Worm (Caenorhabditis elegans): ENCODE results near the gene C31B8.7.
A peak's percentile ranks its signal among the peaks of the same experiment; 100 is the strongest.

The C31B8.7 gene

ce11 chrV:2941405-2941804, 38.3 kb upstream of the C31B8.7 start, which contains the start of gene srw-143:
Gene srw-143 (minus strand): TSS chrV:2941505.
- TF ChIP-seq nhr-76 (tag; optimal IDR thresholded peaks at IDR 0.05) (no peak), zag-1 (tag; optimal IDR thresholded peaks at IDR 0.05) (no peak), mab-9 (GFP tag; IDR thresholded peaks at IDR 0.05) (no peak), unc-62 (GFP tag; optimal IDR thresholded peaks at IDR 0.05) (no peak), fkh-4 (tag; optimal IDR thresholded peaks at IDR 0.05; ENCODE audit: borderline replicate concordance) (no peak), efl-1 (optimal IDR thresholded peaks at IDR 0.05) (no peak), efl-1 (GFP tag; optimal IDR thresholded peaks at IDR 0.05 in 1 of 2) (peak in 1 of 2 experiments; percentile 23), vab-15 (tag; optimal IDR thresholded peaks at IDR 0.05) (no peak), nhr-28 (tag; optimal IDR thresholded peaks at IDR 0.05) (no peak)

- TF ChIP-seq nhr-85 (tag) (no peak), lin-13 (GFP tag; optimal IDR thresholded peaks at IDR 0.05) (no peak), ztf-11 (tag; optimal IDR thresholded peaks at IDR 0.05) (no peak), unc-62 (GFP tag; optimal IDR thresholded peaks at IDR 0.05) (no peak), lsy-2 (tag; optimal IDR thresholded peaks at IDR 0.05) (no peak), swsn-7 (tag; optimal IDR thresholded peaks at IDR 0.05) (no peak), egl-27 (tag; optimal IDR thresholded peaks at IDR 0.05) (no peak), elt-2 (tag; optimal IDR thresholded peaks at IDR 0.05) (no peak), pqm-1 (tag; optimal IDR thresholded peaks at IDR 0.05) (no peak)
These were observed 35.4 kb upstream of the C31B8.7 start, which contains the start of gene srw-141 for ce11 chrV:2938497-2938896. Gene srw-141 (minus strand): TSS chrV:2938597.

- TF ChIP-seq ceh-88 (GFP tag; IDR thresholded peaks at IDR 0.05), result no peak
These were observed 30.9 kb upstream of the C31B8.7 start, which contains the start of gene srh-247 for ce11 chrV:2934075-2934474. Gene srh-247 (minus strand): TSS chrV:2934175.

DNA sequence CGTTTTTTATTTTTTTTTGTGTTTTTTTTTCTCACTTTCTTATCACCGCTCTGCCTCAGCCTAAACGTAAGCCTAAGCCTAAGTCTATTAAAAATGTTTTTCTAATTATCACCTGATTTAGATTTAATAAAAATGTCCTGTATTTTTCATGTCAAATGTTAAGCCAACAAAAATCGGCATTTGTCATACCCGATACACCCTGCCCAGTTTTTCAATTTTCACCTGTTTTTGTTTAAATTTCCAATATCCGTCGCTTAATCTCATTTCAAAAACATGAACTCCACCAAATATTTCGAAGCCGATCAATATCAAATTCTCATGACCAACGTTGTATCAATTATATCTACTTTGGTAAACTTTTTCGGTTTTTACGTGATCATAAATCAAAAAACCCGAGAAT, 28.1 kb upstream of the C31B8.7 start, which contains the start of gene C31B8.1:
Gene C31B8.1, plus strand, starts transcription at position 301 of the 400 bp plus-strand sequence.
- TF ChIP-seq snu-23 (GFP tag; optimal IDR thresholded peaks at IDR 0.05), result no peak
- no peak for TF ChIP-seq efl-1 (optimal IDR thresholded peaks at IDR 0.05)
- peak in 1 of 2 experiments; percentile 78 for TF ChIP-seq efl-1 (GFP tag; optimal IDR thresholded peaks at IDR 0.05 in 1 of 2)

- TF ChIP-seq sptf-1 (tag; optimal IDR thresholded peaks at IDR 0.05), result no peak
- TF ChIP-seq fkh-8 (tag; optimal IDR thresholded peaks at IDR 0.05), result no peak
- no peak for TF ChIP-seq egl-27 (tag; optimal IDR thresholded peaks at IDR 0.05)
- TF ChIP-seq zip-4 (GFP tag; optimal IDR thresholded peaks at IDR 0.05), result no peak
- TF ChIP-seq mab-9 (GFP tag; IDR thresholded peaks at IDR 0.05), result no peak
- TF ChIP-seq mdl-1 (tag; optimal IDR thresholded peaks at IDR 0.05), result no peak
- TF ChIP-seq snpc-4 (tag; optimal IDR thresholded peaks at IDR 0.05), result no peak
- TF ChIP-seq egl-13 (tag; optimal IDR thresholded peaks at IDR 0.05), result no peak
- no peak for TF ChIP-seq ceh-82 (tag; optimal IDR thresholded peaks at IDR 0.05)
- TF ChIP-seq nhr-85 (tag), result no peak
- TF ChIP-seq zag-1 (tag; optimal IDR thresholded peaks at IDR 0.05), result no peak
- TF ChIP-seq nhr-84 (tag; optimal IDR thresholded peaks at IDR 0.05), result no peak
- TF ChIP-seq swsn-7 (tag; optimal IDR thresholded peaks at IDR 0.05), result no peak
- no peak for TF ChIP-seq grh-1 (GFP tag; IDR thresholded peaks at IDR 0.05)
- no peak for TF ChIP-seq unc-86 (tag; optimal IDR thresholded peaks at IDR 0.05)
- TF ChIP-seq elt-2 (tag; optimal IDR thresholded peaks at IDR 0.05), result no peak
- no peak for TF ChIP-seq C04F5.9 (tag; optimal IDR thresholded peaks at IDR 0.05)
These were observed 26.6 kb upstream of the C31B8.7 start, which contains the start of gene C31B8.16 for ce11 chrV:2929753-2930152. Gene C31B8.16 (plus strand): TSS chrV:2930053.

ce11 chrV:2927553-2927952, 24.4 kb upstream of the C31B8.7 start, which contains the start of gene C31B8.12:
Gene C31B8.12 (minus strand): TSS chrV:2927653.
- TF ChIP-seq lin-15B (tag; optimal IDR thresholded peaks at IDR 0.05), result no peak

DNA sequence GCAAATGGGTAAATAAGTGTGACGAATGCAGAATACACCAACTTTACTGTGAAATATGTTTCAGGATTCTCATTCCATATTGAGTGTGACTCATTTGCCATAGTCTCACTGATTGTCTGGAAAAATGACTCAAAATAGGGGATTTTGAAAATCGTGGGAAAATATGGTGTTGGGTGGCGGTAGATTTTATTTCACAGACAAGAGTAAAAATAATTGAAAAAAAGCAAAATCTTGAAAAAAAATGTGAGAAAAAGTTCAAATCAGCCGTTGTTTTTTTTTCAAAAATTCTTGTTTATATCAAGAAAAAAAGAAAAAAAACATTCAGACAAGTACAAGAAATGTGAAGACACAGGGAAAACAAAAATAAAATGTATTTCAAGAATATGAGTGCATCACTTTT, 19.5 kb upstream of the C31B8.7 start, which contains the start of gene srh-38:
Gene srh-38, minus strand, starts transcription at position 101 of the 400 bp plus-strand sequence.
- TF ChIP-seq efl-1 (optimal IDR thresholded peaks at IDR 0.05), result no peak
- TF ChIP-seq efl-1 (GFP tag; optimal IDR thresholded peaks at IDR 0.05 in 1 of 2), result no peak
- no peak for TF ChIP-seq ceh-90 (tag; optimal IDR thresholded peaks at IDR 0.05)
- TF ChIP-seq nhr-76 (tag; optimal IDR thresholded peaks at IDR 0.05), result no peak
- no peak for TF ChIP-seq hpl-2 (GFP tag; optimal IDR thresholded peaks at IDR 0.05)
- no peak for TF ChIP-seq ceh-88 (GFP tag; IDR thresholded peaks at IDR 0.05)
- TF ChIP-seq fkh-4 (tag; optimal IDR thresholded peaks at IDR 0.05; ENCODE audit: borderline replicate concordance), result no peak
- no peak for TF ChIP-seq nhr-237 (tag; optimal IDR thresholded peaks at IDR 0.05)
- no peak for TF ChIP-seq nhr-47 (tag; optimal IDR thresholded peaks at IDR 0.05)
- no peak for TF ChIP-seq tbx-2 (tag; optimal IDR thresholded peaks at IDR 0.05)
- no peak for TF ChIP-seq swsn-7 (tag; optimal IDR thresholded peaks at IDR 0.05)
- TF ChIP-seq aly-2 (tag; optimal IDR thresholded peaks at IDR 0.05), result no peak
- no peak for TF ChIP-seq ztf-4 (tag; optimal IDR thresholded peaks at IDR 0.05)
- TF ChIP-seq ets-5 (GFP tag; IDR thresholded peaks at IDR 0.05), result no peak
- no peak for TF ChIP-seq F16B12.6 (tag; optimal IDR thresholded peaks at IDR 0.05)
- no peak for TF ChIP-seq nhr-77 (tag; optimal IDR thresholded peaks at IDR 0.05)
- TF ChIP-seq lin-13 (GFP tag; optimal IDR thresholded peaks at IDR 0.05), result no peak

Measured in whole organism, L1 larva.